Worm (Caenorhabditis elegans): ENCODE measurements around the gene eat-6.
A peak's percentile ranks its signal among the peaks of the same experiment; 100 is the strongest.

ce11 chrV:13083751-13084672, 45.8 kb downstream of the eat-6 start:
- no peak for TF ChIP-seq mab-5 (tag; optimal IDR thresholded peaks at IDR 0.05)
- no peak for TF ChIP-seq lin-39 (tag; optimal IDR thresholded peaks at IDR 0.05)
- TF ChIP-seq lsy-2 (tag; optimal IDR thresholded peaks at IDR 0.05) = peak in 1 of 2 experiments; percentile 28
- TF ChIP-seq C34F6.9 (tag; optimal IDR thresholded peaks at IDR 0.05) = peak; percentile 53
- TF ChIP-seq zag-1 (tag; optimal IDR thresholded peaks at IDR 0.05) = no peak
- TF ChIP-seq nhr-12 (tag; optimal IDR thresholded peaks at IDR 0.05) = no peak

All from whole organism, L2 larva.